Worm (Caenorhabditis elegans) whole organism, L2 larva: Measurements from ENCODE around the gene erd-2.1.

Experiments
- ceh-16 ChIP-seq: fragments of 150-350 bp; optimal IDR thresholded peaks from 2 replicates; lab custom pipeline; 2014; ENCODE audit warnings: missing biosample characterization, missing genetic modification characterization
- nhr-237 ChIP-seq: fragments of 150-350 bp; optimal IDR thresholded peaks from 2 replicates; lab custom pipeline; 2014; ENCODE audit warnings: missing biosample characterization, missing genetic modification characterization
- ztf-11 ChIP-seq: sonication (generic microtip); optimal IDR thresholded peaks from 2 replicates; lab custom pipeline; 2017; ENCODE audit warnings: missing biosample characterization, missing genetic modification characterization

DNA sequence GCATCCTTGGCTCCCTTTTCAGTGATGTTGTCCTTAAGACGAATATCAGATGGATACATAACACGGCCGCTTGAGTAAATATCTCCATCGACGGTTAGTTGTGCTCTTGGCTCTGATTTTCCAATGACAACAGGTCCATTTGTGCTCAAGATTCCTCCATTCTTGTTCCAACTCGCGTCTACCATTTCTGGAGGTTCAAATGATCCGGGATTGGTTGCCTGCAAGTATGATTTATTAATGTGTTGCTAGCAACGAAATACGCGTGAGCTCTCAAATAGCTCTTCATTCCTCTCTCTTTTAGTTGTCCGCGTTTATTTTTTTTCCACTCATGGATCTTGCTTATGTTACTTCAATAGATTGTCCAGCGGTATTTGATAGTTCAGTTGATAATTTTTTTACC, 25.1 kb upstream of the erd-2.1 start, which contains the start of gene arrd-28:
- TF ChIP-seq ztf-11 (no peak), ceh-16 (no peak), nhr-237 (no peak)
